Worm (Caenorhabditis elegans) whole organism, L4 larva: Measurements from ENCODE around the gene sra-29.
A peak's percentile ranks its signal among the peaks of the same experiment; 100 is the strongest.

ENCODE experiments used
- ama-1 ChIP-seq: fragments of 150-350 bp; optimal IDR thresholded peaks from 2 replicates; lab custom pipeline; 2014; ENCODE audit warnings: inconsistent platforms, mixed read lengths
- dpl-1 ChIP-seq: fragments of 150-350 bp; optimal IDR thresholded peaks from 2 replicates; lab custom pipeline; 2014; ENCODE audit warnings: missing biosample characterization, missing genetic modification reagents, missing genetic modification characterization
- egl-43 ChIP-seq: fragments of 200-800 bp; sonication (Bioruptor generic); IDR thresholded peaks from 2 replicates; pipeline ENCODE4 v1.3.6; 2022; ENCODE audit warnings: missing genetic modification reagents, missing genetic modification characterization, missing compliant biosample characterization
- lin-15B ChIP-seq: fragments of 150-350 bp; sonication (generic microtip); optimal IDR thresholded peaks from 3 replicates; lab custom pipeline; 2014; ENCODE audit warnings: missing biosample characterization, missing genetic modification characterization
- lsy-2 ChIP-seq, 2 experiments: fragments of 150-350 bp in 1 of 2; sonication (generic microtip) in 1 of 2; optimal IDR thresholded peaks; 2 replicates each; lab custom pipeline; 2014 to 2017; ENCODE audit warnings: missing biosample characterization in 2 of 2, missing genetic modification characterization in 2 of 2
- nhr-28 ChIP-seq: fragments of 150-350 bp; optimal IDR thresholded peaks from 2 replicates; lab custom pipeline; 2014; ENCODE audit warnings: missing biosample characterization, missing genetic modification characterization
- nhr-76 ChIP-seq: fragments of 150-350 bp; optimal IDR thresholded peaks from 2 replicates; lab custom pipeline; 2014; ENCODE audit warnings: missing biosample characterization, missing genetic modification characterization
- unc-130 ChIP-seq: sonication (generic microtip); optimal IDR thresholded peaks from 2 replicates; lab custom pipeline; 2016; ENCODE audit warnings: missing genetic modification reagents, missing genetic modification characterization, missing compliant biosample characterization

DNA sequence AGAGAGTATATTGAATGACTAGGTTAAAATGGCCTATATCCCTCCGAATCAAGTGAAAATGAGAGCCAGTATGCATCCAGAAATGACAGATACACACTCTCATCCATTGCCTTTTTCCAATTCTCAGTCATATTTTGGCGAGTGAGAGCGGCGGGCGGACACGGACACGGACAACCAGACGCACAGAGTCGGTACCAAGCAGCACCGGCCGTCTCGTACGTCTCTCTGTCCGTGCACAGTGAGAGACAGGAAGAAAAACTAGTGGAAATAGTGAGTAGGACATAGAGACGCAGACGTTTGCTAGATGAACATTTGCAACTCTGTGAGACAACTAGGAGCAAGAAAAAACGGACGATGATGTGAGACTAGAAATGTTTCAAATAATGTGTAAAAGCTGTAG, 12.3 kb downstream of the sra-29 start:
- no peak for TF ChIP-seq dpl-1 (GFP tag; lab: Kevin White, UChicago)
- TF ChIP-seq egl-43 (GFP tag; lab: Robert Waterston, UW): no peak
- peak in 1 of 2 experiments; percentile 27 for TF ChIP-seq lsy-2 (tag; optimal IDR thresholded peaks at IDR 0.05; lab: Kevin White, UChicago)
- TF ChIP-seq lin-15B (tag; lab: Kevin White, UChicago): no peak
- TF ChIP-seq nhr-28 (tag; lab: Kevin White, UChicago): no peak
- TF ChIP-seq nhr-76 (tag; lab: Kevin White, UChicago): no peak
- no peak for TF ChIP-seq ama-1
- no peak for TF ChIP-seq unc-130
